Fruit fly (Drosophila melanogaster): ENCODE measurements around the gene ergic53.

The ergic53 gene

dm6 chr3L:8525691-8526421 lies 8.9 kb upstream of the ergic53 start (continued):
- peak; percentile 59 for TF ChIP-seq Hmr (GFP tag; optimal IDR thresholded peaks at IDR 0.05)
- TF ChIP-seq CG7786 (GFP tag; optimal IDR thresholded peaks at IDR 0.05): peak; percentile 57
- TF ChIP-seq HmgZ (tag; optimal IDR thresholded peaks at IDR 0.05): peak; percentile 56
- TF ChIP-seq CG4424 (GFP tag; optimal IDR thresholded peaks at IDR 0.05): peak; percentile 13
- peak; percentile 29 for TF ChIP-seq CG9817 (tag; optimal IDR thresholded peaks at IDR 0.05)
- TF ChIP-seq sens (GFP tag): peak; percentile 85
- TF ChIP-seq ara (GFP tag; IDR thresholded peaks at IDR 0.05): 0 out of 2 replicates have a peak, but pooled peaks have one; percentile 25
- TF ChIP-seq CG6689 (GFP tag; IDR thresholded peaks at IDR 0.05): peak; percentile 40; the same call in 1 of the 2 replicates
- peak; percentile 39 for TF ChIP-seq MTF-1 (GFP tag; optimal IDR thresholded peaks at IDR 0.05; ENCODE audit: borderline replicate concordance)
- no peak for TF ChIP-seq oc (tag; optimal IDR thresholded peaks at IDR 0.05)
- no peak for TF ChIP-seq CG4707 (GFP tag; optimal IDR thresholded peaks at IDR 0.05)
- TF ChIP-seq CHES-1-like (GFP tag; optimal IDR thresholded peaks at IDR 0.05): peak; percentile 23
- peak; percentile 43 for TF ChIP-seq Dek (tag; optimal IDR thresholded peaks at IDR 0.05)
- TF ChIP-seq dysf (GFP tag; IDR thresholded peaks at IDR 0.05): 0 out of 3 replicates have a peak, but pooled peaks have one; percentile 29
- 0 out of 2 replicates have a peak, but pooled peaks have one; percentile 5 for TF ChIP-seq CG3847 (GFP tag; IDR thresholded peaks at IDR 0.05)
- no peak for TF ChIP-seq pb (GFP tag; optimal IDR thresholded peaks at IDR 0.05)
- TF ChIP-seq kay (GFP tag; optimal IDR thresholded peaks at IDR 0.05): peak; percentile 23
- peak; percentile 8 for TF ChIP-seq chn (GFP tag; optimal IDR thresholded peaks at IDR 0.05)
- peak; percentile 8 for TF ChIP-seq nerfin-1 (tag; optimal IDR thresholded peaks at IDR 0.05)
- peak; percentile 39; the same call in 1 of the 2 replicates for TF ChIP-seq sob (GFP tag; IDR thresholded peaks at IDR 0.05)
- peak; percentile 28 for TF ChIP-seq Fer3 (tag; optimal IDR thresholded peaks at IDR 0.05)
- TF ChIP-seq lola (GFP tag; optimal IDR thresholded peaks at IDR 0.05): peak in 1 of 3 experiments; percentile 23
- peak; percentile 24 for TF ChIP-seq CG15514 (GFP tag; optimal IDR thresholded peaks at IDR 0.05)
- no peak for TF ChIP-seq jing (GFP tag; optimal IDR thresholded peaks at IDR 0.05)
- no peak for TF ChIP-seq Lhr (GFP tag; optimal IDR thresholded peaks at IDR 0.05)
- peak; percentile 36 for TF ChIP-seq Hand (GFP tag; optimal IDR thresholded peaks at IDR 0.05)
- peak; percentile 4 for TF ChIP-seq CG1647 (GFP tag; optimal IDR thresholded peaks at IDR 0.05)

- no peak for TF ChIP-seq CG16863 (GFP tag; optimal IDR thresholded peaks at IDR 0.05)
- no peak for TF ChIP-seq Hr51 (GFP tag; optimal IDR thresholded peaks at IDR 0.05)
- TF ChIP-seq Tbp (GFP tag; optimal IDR thresholded peaks at IDR 0.05): no peak
- no peak for TF ChIP-seq dan (GFP tag; IDR thresholded peaks at IDR 0.05)
- TF ChIP-seq CG2129 (GFP tag; IDR thresholded peaks at IDR 0.05; ENCODE audit: partially characterized antibody): no peak
- no peak for TF ChIP-seq ssp (GFP tag; IDR thresholded peaks at IDR 0.05)
- no peak for TF ChIP-seq vfl (GFP tag; optimal IDR thresholded peaks at IDR 0.05)
- TF ChIP-seq B-H1 (GFP tag; IDR thresholded peaks at IDR 0.05): no peak
- no peak for TF ChIP-seq CG18764 (GFP tag; optimal IDR thresholded peaks at IDR 0.05)
- no peak for TF ChIP-seq CG13287 (GFP tag; IDR thresholded peaks at IDR 0.05; ENCODE audit: partially characterized antibody)
- TF ChIP-seq pum (GFP tag; optimal IDR thresholded peaks at IDR 0.05): no peak
- no peak for TF ChIP-seq CG4282 (GFP tag; optimal IDR thresholded peaks at IDR 0.05)
- TF ChIP-seq pnt (GFP tag; optimal IDR thresholded peaks at IDR 0.05): no peak
- TF ChIP-seq hkb (optimal IDR thresholded peaks at IDR 0.05): no peak
- no peak for TF ChIP-seq hkb (GFP tag; IDR thresholded peaks at IDR 0.05)
- TF ChIP-seq CG17385 (GFP tag; optimal IDR thresholded peaks at IDR 0.05): no peak
- TF ChIP-seq CG12236 (GFP tag; optimal IDR thresholded peaks at IDR 0.05): no peak
- no peak for TF ChIP-seq maf-S (GFP tag; optimal IDR thresholded peaks at IDR 0.05)
- no peak for TF ChIP-seq luna (GFP tag; optimal IDR thresholded peaks at IDR 0.05)
- no peak for TF ChIP-seq usp (GFP tag; optimal IDR thresholded peaks at IDR 0.05)
- TF ChIP-seq tna (GFP tag; IDR thresholded peaks at IDR 0.05; ENCODE audit: partially characterized antibody): peak; percentile 27; the same call in 1 of the 2 replicates
- TF ChIP-seq CG1024 (GFP tag; IDR thresholded peaks at IDR 0.05): no peak
- TF ChIP-seq CG2199 (GFP tag; IDR thresholded peaks at IDR 0.05): peak; percentile 20; the same call in 1 of the 3 replicates
- TF ChIP-seq nmo (GFP tag; optimal IDR thresholded peaks at IDR 0.05): no peak
These were observed 6.9 kb upstream of the ergic53 start for dm6 chr3L:8527829-8528228.

Data from whole organism, embryonic.